Fruit fly (Drosophila melanogaster) whole organism, pupa: ENCODE results near the gene Dhfr.

ENCODE experiments used
- CG12605 ChIP-seq: fragments of 200-800 bp; sonication (Bioruptor generic); IDR thresholded peaks from 2 replicates; pipeline ENCODE4 v1.3.6; 2022; ENCODE audit warnings: missing biosample characterization, missing genetic modification characterization
- CG4496 ChIP-seq: fragments of 200-800 bp; sonication (Bioruptor generic); IDR thresholded peaks from 3 replicates; pipeline ENCODE4 v1.3.6; 2022; ENCODE audit warnings: missing biosample characterization, missing genetic modification characterization
- Pif1B ChIP-seq: fragments of 200-800 bp; sonication (Bioruptor generic); optimal IDR thresholded peaks from 3 replicates; lab custom pipeline; 2016; ENCODE audit warnings: missing biosample characterization, missing genetic modification characterization

- TF ChIP-seq CG12605 (no peak), CG4496 (GFP tag; lab: Robert Waterston, UW) (no peak), Pif1B (GFP tag; lab: Kevin White, UChicago) (no peak)
These were observed 34.1 kb upstream of the Dhfr start for dm6 chr3R:16446836-16447235.
